Worm (Caenorhabditis elegans) whole organism, late embryonic: ENCODE measurements around the gene lin-29.

Source experiments
- F13H6.1 ChIP-seq: sonication (generic microtip); optimal IDR thresholded peaks from 2 replicates; lab custom pipeline; 2016; ENCODE audit warnings: missing genetic modification characterization, missing compliant biosample characterization
- T23F11.4 ChIP-seq: fragments of 200-800 bp; sonication (Bioruptor generic); optimal IDR thresholded peaks from 2 replicates; lab custom pipeline; 2018; ENCODE audit warnings: mild to moderate bottlenecking, missing genetic modification characterization, missing compliant biosample characterization
- ama-1 ChIP-seq: fragments of 150-350 bp; optimal IDR thresholded peaks from 2 replicates; lab custom pipeline; 2014
- ceh-24 ChIP-seq: sonication (generic microtip); optimal IDR thresholded peaks from 2 replicates; lab custom pipeline; 2016; ENCODE audit warnings: mild to moderate bottlenecking, missing genetic modification characterization, missing compliant biosample characterization
- pha-4 ChIP-seq: fragments of 150-350 bp; optimal IDR thresholded peaks from 2 replicates; lab custom pipeline; 2018; ENCODE audit warnings: missing biosample characterization, missing genetic modification reagents, missing genetic modification characterization

ce11 chrII:11914304-11914703, 20.8 kb downstream of the lin-29 start, which contains the start of gene ZK930.7:
- TF ChIP-seq ceh-24 (tag; lab: Kevin White, UChicago), result no peak
- no peak for TF ChIP-seq pha-4 (tag; lab: Kevin White, UChicago)
- TF ChIP-seq F13H6.1 (tag; lab: Kevin White, UChicago), result no peak
- TF ChIP-seq ama-1 (lab: Kevin White, UChicago), result no peak
- no peak for TF ChIP-seq T23F11.4 (GFP tag; lab: Kevin White, UChicago)
